Worm (Caenorhabditis elegans) whole organism, young adult: ENCODE data around the gene srx-90.

Experiments
- F33H1.4 ChIP-seq: fragments of 200-800 bp; sonication (Bioruptor generic); IDR thresholded peaks from 2 replicates; pipeline ENCODE4 v1.3.6; 2022; ENCODE audit warnings: missing genetic modification reagents, missing genetic modification characterization, missing compliant biosample characterization
- lsl-1 ChIP-seq: fragments of 200-800 bp; sonication (Bioruptor generic); optimal IDR thresholded peaks from 2 replicates; lab custom pipeline; 2018; ENCODE audit warnings: mild to moderate bottlenecking, missing genetic modification characterization, moderate library complexity, missing compliant biosample characterization
- mcd-1 ChIP-seq: fragments of 200-800 bp; sonication (Bioruptor generic); IDR thresholded peaks from 2 replicates; pipeline ENCODE4 v1.3.6; 2022; ENCODE audit warnings: missing genetic modification reagents, missing genetic modification characterization, missing compliant biosample characterization
- mel-28 ChIP-seq: sonication (generic microtip); optimal IDR thresholded peaks from 2 replicates; lab custom pipeline; 2016; ENCODE audit warnings: borderline replicate concordance, mild to moderate bottlenecking, missing genetic modification characterization, missing compliant biosample characterization
- nhr-179 ChIP-seq: sonication (generic microtip); optimal IDR thresholded peaks from 2 replicates; lab custom pipeline; 2016; ENCODE audit warnings: mild to moderate bottlenecking, missing genetic modification characterization, missing compliant biosample characterization
- nhr-27 ChIP-seq: fragments of 200-800 bp; sonication (Bioruptor generic); optimal IDR thresholded peaks from 2 replicates; lab custom pipeline; 2018; ENCODE audit warnings: mild to moderate bottlenecking, missing genetic modification characterization, moderate library complexity, missing compliant biosample characterization
- snpc-3.4 ChIP-seq: sonication (generic microtip); optimal IDR thresholded peaks from 2 replicates; lab custom pipeline; 2017; ENCODE audit warnings: missing genetic modification characterization, mild to moderate bottlenecking, missing compliant biosample characterization, antibody characterized with exemption, moderate library complexity, missing genotype, missing genetic modification reagents
- snpc-4 ChIP-seq, 5 experiments: fragments of 150-350 bp in 1 of 5; sonication (generic microtip) in 4 of 5; optimal IDR thresholded peaks; 2 replicates each; lab custom pipeline; 2014 to 2018; ENCODE audit warnings: missing genetic modification characterization in 5 of 5, missing biosample characterization in 3 of 5, antibody characterized with exemption in 2 of 5, mild to moderate bottlenecking in 2 of 5, missing compliant biosample characterization in 2 of 5, missing genotype in 2 of 5, moderate library complexity in 2 of 5, missing genetic modification reagents in 1 of 5
- zim-3 ChIP-seq: sonication (generic microtip); optimal IDR thresholded peaks from 2 replicates; lab custom pipeline; 2017; ENCODE audit warnings: mild to moderate bottlenecking, missing genetic modification characterization, moderate library complexity, missing compliant biosample characterization

DNA sequence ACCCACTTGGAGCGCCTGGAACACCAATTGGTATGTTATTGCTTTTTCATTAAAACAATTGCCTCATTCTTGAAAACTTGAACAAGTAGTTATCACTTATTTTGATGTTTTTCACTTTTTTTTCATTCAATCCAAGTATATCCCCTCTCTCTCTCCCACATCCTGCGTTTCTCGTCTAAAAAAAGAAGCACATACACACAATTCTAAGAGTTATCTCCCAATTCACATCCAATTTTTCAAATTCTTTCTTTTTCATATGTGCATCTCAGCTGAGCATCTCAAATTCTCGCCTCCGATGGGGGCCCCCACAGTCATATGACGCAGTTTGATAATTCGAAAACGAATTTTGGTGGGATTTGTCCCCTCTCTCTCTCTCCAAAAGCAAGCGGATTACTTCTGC is 44.3 kb upstream of the srx-90 start:
- no peak for TF ChIP-seq F33H1.4 (GFP tag; lab: Robert Waterston, UW)
- no peak for TF ChIP-seq mel-28
- TF ChIP-seq snpc-4 (GFP tag; optimal IDR thresholded peaks at IDR 0.05; lab: Kevin White, UChicago) = no peak
- no peak for TF ChIP-seq snpc-4 (tag; optimal IDR thresholded peaks at IDR 0.05; lab: Kevin White, UChicago)
- no peak for TF ChIP-seq nhr-179
- no peak for TF ChIP-seq zim-3
- TF ChIP-seq nhr-27 = no peak
- no peak for TF ChIP-seq lsl-1 (GFP tag; lab: Kevin White, UChicago)
- TF ChIP-seq mcd-1 (GFP tag; lab: Robert Waterston, UW) = no peak
- no peak for TF ChIP-seq snpc-3.4 (tag; lab: Kevin White, UChicago)
